Fruit fly (Drosophila melanogaster) whole organism, pupa: ENCODE measurements around the gene CkIIbeta.

Source experiments
- CG12605 ChIP-seq: fragments of 200-800 bp; sonication (Bioruptor generic); IDR thresholded peaks from 2 replicates; pipeline ENCODE4 v1.3.6; 2022; ENCODE audit warnings: missing biosample characterization, missing genetic modification characterization
- CG15710 ChIP-seq: fragments of 200-800 bp; sonication (Bioruptor generic); optimal IDR thresholded peaks from 2 replicates; lab custom pipeline; 2018; ENCODE audit warnings: missing biosample characterization, mild to moderate bottlenecking, missing genetic modification characterization, moderate library complexity
- EcR ChIP-seq: fragments of 200-800 bp; sonication (Bioruptor generic); optimal IDR thresholded peaks from 3 replicates; lab custom pipeline; 2019; ENCODE audit warnings: missing biosample characterization, missing genetic modification characterization, mild to moderate bottlenecking, moderate library complexity, missing genetic modification reagents
- Ets98B ChIP-seq: fragments of 200-800 bp; sonication (Bioruptor generic); IDR thresholded peaks from 2 replicates; pipeline ENCODE4 v1.3.6; 2022; ENCODE audit warnings: missing biosample characterization, missing genetic modification characterization
- Pif1A ChIP-seq: fragments of 200-800 bp; sonication (Bioruptor generic); optimal IDR thresholded peaks from 3 replicates; lab custom pipeline; 2016; ENCODE audit warnings: missing biosample characterization, missing genetic modification characterization
- Pif1B ChIP-seq: fragments of 200-800 bp; sonication (Bioruptor generic); optimal IDR thresholded peaks from 3 replicates; lab custom pipeline; 2016; ENCODE audit warnings: missing biosample characterization, missing genetic modification characterization
- Snoo ChIP-seq: fragments of 200-800 bp; sonication (Bioruptor generic); optimal IDR thresholded peaks from 3 replicates; lab custom pipeline; 2017; ENCODE audit warnings: missing biosample characterization, mild to moderate bottlenecking, missing genetic modification characterization, inconsistent platforms
- gl ChIP-seq: fragments of 200-800 bp; sonication (Bioruptor generic); optimal IDR thresholded peaks from 2 replicates; lab custom pipeline; 2018; ENCODE audit warnings: missing biosample characterization, mild to moderate bottlenecking, missing genetic modification characterization

- no peak for TF ChIP-seq Snoo
- no peak for TF ChIP-seq Pif1A (GFP tag; lab: Kevin White, UChicago)
- no peak for TF ChIP-seq Pif1B (GFP tag; lab: Kevin White, UChicago)
- TF ChIP-seq CG12605 (GFP tag; lab: Robert Waterston, UW) = no peak
- no peak for TF ChIP-seq Ets98B
- no peak for TF ChIP-seq gl (tag; lab: Kevin White, UChicago)
- no peak for TF ChIP-seq EcR (GFP tag; lab: Kevin White, UChicago)
- TF ChIP-seq CG15710 (tag; lab: Kevin White, UChicago) = no peak
These were observed 47.0 kb downstream of the CkIIbeta start, which contains the start of gene Cyp28c1 for dm6 chrX:11839308-11839707.
